Fruit fly (Drosophila melanogaster) S2 (cell line): Measurements from ENCODE around the gene Lztr1.

Source experiments
- CG8478 ChIP-seq: fragments of >200 bp; optimal IDR thresholded peaks from 2 replicates; lab custom pipeline; 2018
- CTCF ChIP-seq, 2 experiments: fragments of >200 bp; optimal IDR thresholded peaks; 2 replicates each; lab custom pipeline; 2018

DNA sequence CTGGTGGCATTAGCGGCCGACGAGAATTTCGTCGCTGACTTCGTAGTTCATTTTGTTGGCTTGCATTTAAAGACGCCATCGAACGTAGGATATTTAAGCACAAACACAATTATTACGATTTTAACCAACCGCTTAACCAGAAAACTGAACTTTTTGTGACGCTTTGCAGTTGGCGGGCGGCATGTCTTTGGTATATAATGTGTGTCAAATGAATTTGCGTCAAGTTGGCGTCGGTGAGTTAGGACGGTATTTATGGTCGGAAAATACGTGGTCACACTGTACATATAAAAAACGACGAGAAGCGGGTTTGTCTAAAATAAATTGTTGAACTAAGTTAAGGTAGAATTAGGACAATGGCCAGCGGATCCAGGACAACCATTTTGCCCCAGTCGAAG, 478 bp upstream of the Lztr1 start, which contains the start of the genes CG43867 and MED22:
- TF ChIP-seq CTCF (optimal IDR thresholded peaks at IDR 0.05; lab: Kevin White, UChicago), result no peak
- no peak for TF ChIP-seq CG8478
